Fruit fly (Drosophila melanogaster) whole organism, embryonic: ENCODE measurements around the gene cup.
A peak's percentile ranks its signal among the peaks of the same experiment; 100 is the strongest.

Source experiments
- BEAF-32 ChIP-seq: fragments of 200-800 bp; sonication (Bioruptor generic); optimal IDR thresholded peaks from 3 replicates; lab custom pipeline; 2017; ENCODE audit warnings: missing biosample characterization, missing genetic modification characterization, mild to moderate bottlenecking, moderate library complexity, missing genetic modification reagents
- Bgb ChIP-seq: fragments of 200-800 bp; sonication (Bioruptor generic); IDR thresholded peaks from 2 replicates; pipeline ENCODE4 v1.3.6; 2022; ENCODE audit warnings: missing biosample characterization, missing genetic modification characterization; ENCODE audit not compliant: partially characterized antibody
- CG11093 ChIP-seq: fragments of 200-800 bp; sonication (Bioruptor generic); IDR thresholded peaks from 3 replicates; pipeline ENCODE4 v1.3.6; 2022; ENCODE audit warnings: missing biosample characterization, missing genetic modification characterization
- CG11504 ChIP-seq: fragments of 200-800 bp; sonication (Bioruptor generic); optimal IDR thresholded peaks from 3 replicates; lab custom pipeline; 2019; ENCODE audit warnings: missing biosample characterization, mild to moderate bottlenecking, missing genetic modification characterization, moderate library complexity
- CG12659 ChIP-seq: fragments of 200-800 bp; sonication (Bioruptor generic); optimal IDR thresholded peaks from 3 replicates; lab custom pipeline; 2017; ENCODE audit warnings: mild to moderate bottlenecking, missing biosample characterization, missing genetic modification reagents, missing genetic modification characterization
- CG12769 ChIP-seq: fragments of 200-800 bp; sonication (Bioruptor generic); optimal IDR thresholded peaks from 2 replicates; lab custom pipeline; 2019; ENCODE audit warnings: missing biosample characterization, mild to moderate bottlenecking, missing genetic modification characterization, moderate library complexity
- CG13287 ChIP-seq: fragments of 200-800 bp; sonication (Bioruptor generic); IDR thresholded peaks from 2 replicates; pipeline ENCODE4 v1.3.6; 2022; ENCODE audit warnings: missing biosample characterization, missing genetic modification characterization; ENCODE audit not compliant: partially characterized antibody
- CG14860 ChIP-seq: fragments of 200-800 bp; sonication (Bioruptor generic); IDR thresholded peaks from 3 replicates; pipeline ENCODE4 v1.3.6; 2022; ENCODE audit warnings: missing biosample characterization, missing genetic modification characterization; ENCODE audit not compliant: partially characterized antibody
- CG15514 ChIP-seq: fragments of 200-800 bp; sonication (Bioruptor generic); optimal IDR thresholded peaks from 3 replicates; lab custom pipeline; 2017; ENCODE audit warnings: missing biosample characterization, missing genetic modification characterization, mild to moderate bottlenecking, moderate library complexity, missing genetic modification reagents
- CG16813 ChIP-seq: fragments of 200-800 bp; sonication (Bioruptor generic); IDR thresholded peaks from 3 replicates; pipeline ENCODE4 v1.3.6; 2022; ENCODE audit warnings: missing biosample characterization, missing genetic modification characterization; ENCODE audit not compliant: partially characterized antibody
- CG17186 ChIP-seq: fragments of 200-800 bp; sonication (Bioruptor generic); optimal IDR thresholded peaks from 3 replicates; lab custom pipeline; 2017; ENCODE audit warnings: missing biosample characterization, missing genetic modification reagents, missing genetic modification characterization
- CG17802 ChIP-seq: fragments of 200-800 bp; sonication (Bioruptor generic); optimal IDR thresholded peaks from 2 replicates; lab custom pipeline; 2018; ENCODE audit warnings: missing biosample characterization, mild to moderate bottlenecking, missing genetic modification characterization, moderate library complexity
- CG17829 ChIP-seq: fragments of 200-800 bp; optimal IDR thresholded peaks from 2 replicates; lab custom pipeline; 2019; ENCODE audit warnings: missing biosample characterization, mild to moderate bottlenecking, missing genetic modification characterization, moderate library complexity
- CG1792 ChIP-seq: fragments of 200-800 bp; sonication (Bioruptor generic); optimal IDR thresholded peaks from 2 replicates; lab custom pipeline; 2016; ENCODE audit warnings: missing biosample characterization, missing genetic modification characterization
- CG2120 ChIP-seq: fragments of 200-800 bp; sonication (Bioruptor generic); optimal IDR thresholded peaks from 3 replicates; lab custom pipeline; 2016; ENCODE audit warnings: missing biosample characterization, missing genetic modification characterization
- CG2129 ChIP-seq: fragments of 200-800 bp; sonication (Bioruptor generic); IDR thresholded peaks from 2 replicates; pipeline ENCODE4 v1.3.6; 2022; ENCODE audit warnings: missing biosample characterization, missing genetic modification characterization; ENCODE audit not compliant: partially characterized antibody
- CG3065 ChIP-seq: fragments of 200-800 bp; sonication (Bioruptor generic); optimal IDR thresholded peaks from 2 replicates; lab custom pipeline; 2016; ENCODE audit warnings: missing biosample characterization, missing genetic modification characterization
- CG6254 ChIP-seq: fragments of 200-800 bp; sonication (Bioruptor generic); optimal IDR thresholded peaks from 3 replicates; lab custom pipeline; 2017; ENCODE audit warnings: mild to moderate bottlenecking, missing biosample characterization, missing genetic modification reagents, missing genetic modification characterization
- CG9797 ChIP-seq: fragments of 200-800 bp; sonication (Bioruptor generic); optimal IDR thresholded peaks from 3 replicates; lab custom pipeline; 2018; ENCODE audit warnings: missing biosample characterization, mild to moderate bottlenecking, missing genetic modification characterization
- D19B ChIP-seq: fragments of 200-800 bp; sonication (Bioruptor generic); optimal IDR thresholded peaks from 2 replicates; lab custom pipeline; 2017; ENCODE audit warnings: missing biosample characterization, mild to moderate bottlenecking, missing genetic modification characterization
- Doc3 ChIP-seq: fragments of 200-800 bp; sonication (Bioruptor generic); IDR thresholded peaks from 3 replicates; pipeline ENCODE4 v1.3.6; 2022; ENCODE audit warnings: missing biosample characterization, missing genetic modification characterization; ENCODE audit not compliant: partially characterized antibody
- Drgx ChIP-seq: fragments of 200-800 bp; sonication (Bioruptor generic); IDR thresholded peaks from 2 replicates; pipeline ENCODE4 v1.3.6; 2022; ENCODE audit warnings: missing biosample characterization, missing genetic modification characterization
- E2f2 ChIP-seq: fragments of 200-800 bp; sonication (Bioruptor generic); IDR thresholded peaks from 2 replicates; pipeline ENCODE4 v1.3.6; 2022; ENCODE audit warnings: missing biosample characterization, missing genetic modification characterization
- Elba2 ChIP-seq: fragments of 200-800 bp; sonication (Bioruptor generic); optimal IDR thresholded peaks from 3 replicates; lab custom pipeline; 2016; ENCODE audit warnings: missing biosample characterization, missing genetic modification characterization
- Lhr ChIP-seq: fragments of 200-800 bp; sonication (Bioruptor generic); optimal IDR thresholded peaks from 3 replicates; lab custom pipeline; 2017; ENCODE audit warnings: mild to moderate bottlenecking, missing biosample characterization, missing genetic modification reagents, missing genetic modification characterization
- Lpt ChIP-seq: fragments of >200 bp; optimal IDR thresholded peaks from 2 replicates; lab custom pipeline; 2018; ENCODE audit warnings: missing biosample characterization, missing genetic modification characterization
- MESR4 ChIP-seq: fragments of 200-800 bp; sonication (Bioruptor generic); optimal IDR thresholded peaks from 2 replicates; lab custom pipeline; 2018; ENCODE audit warnings: missing biosample characterization, mild to moderate bottlenecking, missing genetic modification characterization, moderate library complexity
- Myb ChIP-seq: fragments of 200-800 bp; sonication (Bioruptor generic); optimal IDR thresholded peaks from 2 replicates; lab custom pipeline; 2016; ENCODE audit warnings: missing biosample characterization, missing genetic modification characterization
- Opbp ChIP-seq: fragments of 200-800 bp; sonication (Bioruptor generic); IDR thresholded peaks from 3 replicates; pipeline ENCODE4 v1.3.6; 2022; ENCODE audit warnings: missing biosample characterization, missing genetic modification characterization; ENCODE audit not compliant: partially characterized antibody
- Sin3A ChIP-seq: fragments of >200 bp; optimal IDR thresholded peaks from 2 replicates; lab custom pipeline; 2018
- Sry-δ ChIP-seq: fragments of 200-800 bp; sonication (Bioruptor generic); optimal IDR thresholded peaks from 2 replicates; lab custom pipeline; 2016; ENCODE audit warnings: missing biosample characterization, missing genetic modification characterization
- ac ChIP-seq: fragments of 200-800 bp; sonication (Bioruptor generic); optimal IDR thresholded peaks from 3 replicates; lab custom pipeline; 2017; ENCODE audit warnings: missing biosample characterization, mild to moderate bottlenecking, missing genetic modification characterization
- az2 ChIP-seq: fragments of 200-800 bp; sonication (Bioruptor generic); optimal IDR thresholded peaks from 3 replicates; lab custom pipeline; 2016; ENCODE audit warnings: missing biosample characterization, missing genetic modification characterization
- bigmax ChIP-seq: fragments of 200-800 bp; sonication (Bioruptor generic); optimal IDR thresholded peaks from 2 replicates; lab custom pipeline; 2018; ENCODE audit warnings: missing biosample characterization, mild to moderate bottlenecking, missing genetic modification characterization
- corto ChIP-seq: fragments of 200-800 bp; sonication (Bioruptor generic); optimal IDR thresholded peaks from 2 replicates; lab custom pipeline; 2016; ENCODE audit warnings: missing biosample characterization, mild to moderate bottlenecking, missing genetic modification characterization, moderate library complexity
- crc ChIP-seq: fragments of 200-800 bp; sonication (Bioruptor generic); optimal IDR thresholded peaks from 2 replicates; lab custom pipeline; 2016; ENCODE audit warnings: missing biosample characterization, missing genetic modification characterization
- dimm ChIP-seq: fragments of 200-800 bp; sonication (Bioruptor generic); IDR thresholded peaks from 2 replicates; pipeline ENCODE4 v1.3.6; 2022; ENCODE audit warnings: missing biosample characterization, missing genetic modification characterization
- gfzf ChIP-seq: fragments of 200-800 bp; sonication (Bioruptor generic); optimal IDR thresholded peaks from 2 replicates; lab custom pipeline; 2016; ENCODE audit warnings: missing biosample characterization, mild to moderate bottlenecking, missing genetic modification characterization, moderate library complexity
- hb ChIP-seq: fragments of 200-800 bp; sonication (Bioruptor generic); IDR thresholded peaks from 3 replicates; pipeline ENCODE4 v1.3.6; 2022; ENCODE audit warnings: missing biosample characterization, missing genetic modification characterization; ENCODE audit not compliant: partially characterized antibody
- inv ChIP-seq: fragments of 200-800 bp; sonication (Bioruptor generic); IDR thresholded peaks from 2 replicates; pipeline ENCODE4 v1.3.6; 2022; ENCODE audit warnings: missing biosample characterization, missing genetic modification characterization; ENCODE audit not compliant: partially characterized antibody
- knrl ChIP-seq: fragments of 200-800 bp; sonication (Bioruptor generic); IDR thresholded peaks from 3 replicates; pipeline ENCODE4 v1.3.6; 2022; ENCODE audit warnings: missing biosample characterization, missing genetic modification characterization; ENCODE audit not compliant: partially characterized antibody
- mirr ChIP-seq: fragments of 200-800 bp; sonication (Bioruptor generic); optimal IDR thresholded peaks from 3 replicates; lab custom pipeline; 2018; ENCODE audit warnings: missing biosample characterization, mild to moderate bottlenecking, missing genetic modification characterization
- nerfin-2 ChIP-seq: fragments of 200-800 bp; sonication (Bioruptor generic); IDR thresholded peaks from 2 replicates; pipeline ENCODE4 v1.3.6; 2022; ENCODE audit warnings: missing biosample characterization, missing genetic modification characterization; ENCODE audit not compliant: partially characterized antibody
- pita ChIP-seq: fragments of 200-800 bp; sonication (Bioruptor generic); optimal IDR thresholded peaks from 2 replicates; lab custom pipeline; 2017; ENCODE audit warnings: missing biosample characterization, mild to moderate bottlenecking, missing genetic modification characterization
- pzg ChIP-seq: fragments of 200-800 bp; sonication (Bioruptor generic); optimal IDR thresholded peaks from 3 replicates; lab custom pipeline; 2018; ENCODE audit warnings: missing biosample characterization, mild to moderate bottlenecking, missing genetic modification characterization, moderate library complexity
- row ChIP-seq: fragments of 200-800 bp; sonication (Bioruptor generic); IDR thresholded peaks from 3 replicates; pipeline ENCODE4 v1.3.6; 2022; ENCODE audit warnings: missing biosample characterization, missing genetic modification characterization
- stwl ChIP-seq: fragments of 200-800 bp; sonication (Bioruptor generic); optimal IDR thresholded peaks from 3 replicates; lab custom pipeline; 2018; ENCODE audit warnings: missing biosample characterization, mild to moderate bottlenecking, missing genetic modification characterization, moderate library complexity
- vnd ChIP-seq: fragments of 200-800 bp; sonication (Bioruptor generic); IDR thresholded peaks from 3 replicates; pipeline ENCODE4 v1.3.6; 2022; ENCODE audit warnings: missing biosample characterization, missing genetic modification characterization; ENCODE audit not compliant: partially characterized antibody
- zen2 ChIP-seq: fragments of 200-800 bp; sonication (Bioruptor generic); IDR thresholded peaks from 3 replicates; pipeline ENCODE4 v1.3.6; 2022; ENCODE audit warnings: missing biosample characterization, missing genetic modification characterization; ENCODE audit not compliant: partially characterized antibody

The cup gene

dm6 chr2L:6677453-6677852 is 14.0 kb downstream of the cup start, which contains the start of gene Nse1 (continued):
- TF ChIP-seq nerfin-2 (GFP tag; lab: Robert Waterston, UW), result 0 out of 2 replicates have a peak, but pooled peaks have one; percentile 36
- no peak for TF ChIP-seq mirr
- no peak for TF ChIP-seq CG3065
- TF ChIP-seq CG2129 (GFP tag; lab: Robert Waterston, UW), result peak; percentile 38; the same call in 1 of the 2 replicates
- TF ChIP-seq Lhr (GFP tag; lab: Kevin White, UChicago), result peak; percentile 24
- peak; percentile 43 for TF ChIP-seq Myb
- peak; percentile 85 for TF ChIP-seq Elba2 (GFP tag; lab: Kevin White, UChicago)
- no peak for TF ChIP-seq hb
- no peak for TF ChIP-seq dimm (GFP tag; lab: Robert Waterston, UW)
- TF ChIP-seq Lpt (GFP tag; lab: Kevin White, UChicago), result no peak
- TF ChIP-seq CG1792 (GFP tag; lab: Kevin White, UChicago), result no peak
- TF ChIP-seq CG13287, result peak; percentile 83
- no peak for TF ChIP-seq pita (GFP tag; lab: Kevin White, UChicago)
- TF ChIP-seq Sry-δ (GFP tag; lab: Kevin White, UChicago), result peak; percentile 84
- peak; percentile 67 for TF ChIP-seq inv (GFP tag; lab: Robert Waterston, UW)
- no peak for TF ChIP-seq CG11504 (tag; lab: Kevin White, UChicago)
- TF ChIP-seq gfzf (GFP tag; lab: Kevin White, UChicago), result peak; percentile 73
- TF ChIP-seq Doc3 (GFP tag; lab: Robert Waterston, UW), result peak; percentile 61
- peak; percentile 79 for TF ChIP-seq BEAF-32
- no peak for TF ChIP-seq CG17802 (tag; lab: Kevin White, UChicago)
- TF ChIP-seq CG17186 (GFP tag; lab: Kevin White, UChicago), result peak; percentile 48
- peak; percentile 22 for TF ChIP-seq MESR4 (GFP tag; lab: Kevin White, UChicago)
- no peak for TF ChIP-seq crc (GFP tag; lab: Kevin White, UChicago)
- TF ChIP-seq CG2120 (GFP tag; lab: Kevin White, UChicago), result no peak
- TF ChIP-seq CG12769, result no peak
- TF ChIP-seq Opbp (GFP tag; lab: Robert Waterston, UW), result peak; percentile 79; the same call in 2 of the 3 replicates
- TF ChIP-seq zen2 (GFP tag; lab: Robert Waterston, UW), result peak; percentile 52; the same call in 2 of the 3 replicates
- peak; percentile 59 for TF ChIP-seq row (GFP tag; lab: Robert Waterston, UW)
- TF ChIP-seq Drgx (GFP tag; lab: Robert Waterston, UW), result no peak
- peak; percentile 20 for TF ChIP-seq CG12659 (GFP tag; lab: Kevin White, UChicago)
- TF ChIP-seq Bgb (GFP tag; lab: Robert Waterston, UW), result peak; percentile 83
- TF ChIP-seq knrl, result peak; percentile 74
- no peak for TF ChIP-seq D19B (GFP tag; lab: Kevin White, UChicago)
- TF ChIP-seq stwl (tag; lab: Kevin White, UChicago), result peak; percentile 72
- peak; percentile 50; the same call in 1 of the 3 replicates for TF ChIP-seq vnd
- TF ChIP-seq CG17829 (tag; lab: Kevin White, UChicago), result peak; percentile 24
- no peak for TF ChIP-seq ac (GFP tag; lab: Kevin White, UChicago)
- TF ChIP-seq corto (GFP tag; lab: Kevin White, UChicago), result no peak
- no peak for TF ChIP-seq CG6254 (GFP tag; lab: Kevin White, UChicago)
- no peak for TF ChIP-seq CG11093
- TF ChIP-seq E2f2 (GFP tag; lab: Robert Waterston, UW), result peak; percentile 97
- no peak for TF ChIP-seq bigmax (GFP tag; lab: Kevin White, UChicago)
- TF ChIP-seq az2 (GFP tag; lab: Kevin White, UChicago), result no peak
- peak; percentile 82 for TF ChIP-seq pzg (GFP tag; lab: Kevin White, UChicago)
- TF ChIP-seq CG15514, result peak; percentile 42
- TF ChIP-seq CG16813 (GFP tag; lab: Robert Waterston, UW), result peak; percentile 71
- TF ChIP-seq CG9797 (GFP tag; lab: Kevin White, UChicago), result peak; percentile 81
- peak; percentile 32 for TF ChIP-seq Sin3A
- TF ChIP-seq CG14860 (GFP tag; lab: Robert Waterston, UW), result peak; percentile 17; the same call in 1 of the 3 replicates
